Fruit fly (Drosophila melanogaster) whole organism, embryonic: ENCODE data around the gene Reg-2.

ENCODE experiments used
- CG1024 ChIP-seq: fragments of 200-800 bp; sonication (Bioruptor generic); IDR thresholded peaks from 2 replicates; pipeline ENCODE4 v1.3.6; 2022; ENCODE audit warnings: missing biosample characterization, missing genetic modification characterization
- CG10543 ChIP-seq: fragments of 200-800 bp; sonication (Bioruptor generic); optimal IDR thresholded peaks from 3 replicates; lab custom pipeline; 2017; ENCODE audit warnings: missing biosample characterization, mild to moderate bottlenecking, missing genetic modification characterization, moderate library complexity
- CG11456 ChIP-seq: fragments of 200-800 bp; sonication (Bioruptor generic); IDR thresholded peaks from 3 replicates; pipeline ENCODE4 v1.3.6; 2022; ENCODE audit warnings: missing biosample characterization, missing genetic modification characterization
- CG11696 ChIP-seq: fragments of 200-800 bp; sonication (Bioruptor generic); IDR thresholded peaks from 2 replicates; pipeline ENCODE4 v1.3.6; 2022; ENCODE audit warnings: missing biosample characterization, missing genetic modification characterization
- CG12236 ChIP-seq: fragments of 200-800 bp; sonication (Bioruptor generic); optimal IDR thresholded peaks from 2 replicates; lab custom pipeline; 2016; ENCODE audit warnings: missing biosample characterization, missing genetic modification characterization
- CG13775 ChIP-seq: fragments of 200-800 bp; sonication (Bioruptor generic); optimal IDR thresholded peaks from 3 replicates; lab custom pipeline; 2017; ENCODE audit warnings: missing biosample characterization, mild to moderate bottlenecking, missing genetic modification characterization
- CG14050 ChIP-seq: fragments of 200-800 bp; sonication (Bioruptor generic); IDR thresholded peaks from 3 replicates; pipeline ENCODE4 v1.3.6; 2022; ENCODE audit warnings: missing biosample characterization, missing genetic modification characterization
- CG14441 ChIP-seq: fragments of 200-800 bp; sonication (Bioruptor generic); IDR thresholded peaks from 2 replicates; pipeline ENCODE4 v1.3.6; 2022; ENCODE audit warnings: missing biosample characterization, missing genetic modification characterization
- CG15011 ChIP-seq: fragments of 200-800 bp; sonication (Bioruptor generic); optimal IDR thresholded peaks from 3 replicates; lab custom pipeline; 2018; ENCODE audit warnings: missing biosample characterization, mild to moderate bottlenecking, missing genetic modification characterization
- CG17612 ChIP-seq: fragments of 200-800 bp; sonication (Bioruptor generic); IDR thresholded peaks from 2 replicates; pipeline ENCODE4 v1.3.6; 2022; ENCODE audit warnings: missing biosample characterization, missing genetic modification characterization
- CG2116 ChIP-seq: fragments of 200-800 bp; sonication (Bioruptor generic); optimal IDR thresholded peaks from 3 replicates; lab custom pipeline; 2018; ENCODE audit warnings: missing biosample characterization, mild to moderate bottlenecking, missing genetic modification characterization
- CG3847 ChIP-seq: fragments of 200-800 bp; sonication (Bioruptor generic); IDR thresholded peaks from 2 replicates; pipeline ENCODE4 v1.3.6; 2022; ENCODE audit warnings: missing biosample characterization, missing genetic modification characterization
- CG4707 ChIP-seq: fragments of 200-800 bp; sonication (Bioruptor generic); optimal IDR thresholded peaks from 2 replicates; lab custom pipeline; 2018; ENCODE audit warnings: missing biosample characterization, mild to moderate bottlenecking, missing genetic modification characterization, moderate library complexity
- CG4854 ChIP-seq: fragments of 200-800 bp; sonication (Bioruptor generic); optimal IDR thresholded peaks from 2 replicates; lab custom pipeline; 2016; ENCODE audit warnings: missing biosample characterization, missing genetic modification characterization, inconsistent platforms
- CG6813 ChIP-seq: fragments of 200-800 bp; sonication (Bioruptor generic); optimal IDR thresholded peaks from 2 replicates; lab custom pipeline; 2017; ENCODE audit warnings: missing biosample characterization, missing genetic modification characterization, mild to moderate bottlenecking, moderate library complexity, missing genetic modification reagents
- CG7271 ChIP-seq: fragments of 200-800 bp; sonication (Bioruptor generic); optimal IDR thresholded peaks from 2 replicates; lab custom pipeline; 2018; ENCODE audit warnings: missing biosample characterization, mild to moderate bottlenecking, missing genetic modification characterization, moderate library complexity
- CG9797 ChIP-seq: fragments of 200-800 bp; sonication (Bioruptor generic); optimal IDR thresholded peaks from 3 replicates; lab custom pipeline; 2018; ENCODE audit warnings: missing biosample characterization, mild to moderate bottlenecking, missing genetic modification characterization
- CHES-1-like ChIP-seq: fragments of 200-800 bp; sonication (Bioruptor generic); optimal IDR thresholded peaks from 2 replicates; lab custom pipeline; 2016; ENCODE audit warnings: missing biosample characterization, missing genetic modification characterization
- Chrac-16 ChIP-seq: fragments of 200-800 bp; sonication (Bioruptor generic); optimal IDR thresholded peaks from 3 replicates; lab custom pipeline; 2016; ENCODE audit warnings: missing biosample characterization, missing genetic modification characterization
- Dfd ChIP-seq, 2 experiments: fragments of >200 bp; optimal IDR thresholded peaks; 2 replicates each; lab custom pipeline; 2017; ENCODE audit warnings: missing biosample characterization in 2 of 2, missing genetic modification characterization in 2 of 2
- Lhr ChIP-seq: fragments of 200-800 bp; sonication (Bioruptor generic); optimal IDR thresholded peaks from 3 replicates; lab custom pipeline; 2017; ENCODE audit warnings: mild to moderate bottlenecking, missing biosample characterization, missing genetic modification reagents, missing genetic modification characterization
- Max ChIP-seq: fragments of 200-800 bp; sonication (Bioruptor generic); optimal IDR thresholded peaks from 2 replicates; lab custom pipeline; 2016; ENCODE audit warnings: missing biosample characterization, mild to moderate bottlenecking, missing genetic modification characterization
- Nf-YA ChIP-seq: fragments of 200-800 bp; sonication (Bioruptor generic); IDR thresholded peaks from 2 replicates; pipeline ENCODE4 v1.3.6; 2022; ENCODE audit warnings: missing biosample characterization, missing genetic modification characterization
- Rfx ChIP-seq: fragments of 200-800 bp; sonication (Bioruptor generic); IDR thresholded peaks from 2 replicates; pipeline ENCODE4 v1.3.6; 2022; ENCODE audit warnings: missing biosample characterization, missing genetic modification characterization
- Sin3A ChIP-seq: fragments of >200 bp; optimal IDR thresholded peaks from 2 replicates; lab custom pipeline; 2018
- Sox100B ChIP-seq: fragments of 200-800 bp; sonication (Bioruptor generic); optimal IDR thresholded peaks from 3 replicates; lab custom pipeline; 2018; ENCODE audit warnings: missing biosample characterization, mild to moderate bottlenecking, missing genetic modification characterization
- ase ChIP-seq: fragments of 200-800 bp; sonication (Bioruptor generic); IDR thresholded peaks from 3 replicates; pipeline ENCODE4 v1.3.6; 2022; ENCODE audit warnings: missing biosample characterization, missing genetic modification characterization
- bab2 ChIP-seq: fragments of 200-800 bp; sonication (Bioruptor generic); optimal IDR thresholded peaks from 2 replicates; lab custom pipeline; 2016; ENCODE audit warnings: missing biosample characterization, missing genetic modification characterization
- bowl ChIP-seq: fragments of 200-800 bp; sonication (Bioruptor generic); IDR thresholded peaks from 2 replicates; pipeline ENCODE4 v1.3.6; 2022; ENCODE audit warnings: missing biosample characterization, missing genetic modification characterization
- caup ChIP-seq: fragments of 200-800 bp; sonication (Bioruptor generic); optimal IDR thresholded peaks from 3 replicates; lab custom pipeline; 2017; ENCODE audit warnings: missing biosample characterization, mild to moderate bottlenecking, missing genetic modification characterization, moderate library complexity; ENCODE audit not compliant: severe bottlenecking
- chif ChIP-seq, 2 experiments: fragments of 200-800 bp; sonication (Bioruptor generic); optimal IDR thresholded peaks; 3 replicates each; lab custom pipeline; 2016; ENCODE audit warnings: missing biosample characterization in 2 of 2, missing genetic modification characterization in 2 of 2
- chm ChIP-seq: fragments of 200-800 bp; sonication (Bioruptor generic); IDR thresholded peaks from 2 replicates; pipeline ENCODE4 v1.3.6; 2022; ENCODE audit warnings: missing biosample characterization, missing genetic modification characterization
- chn ChIP-seq: fragments of 200-800 bp; sonication (Bioruptor generic); optimal IDR thresholded peaks from 2 replicates; lab custom pipeline; 2016; ENCODE audit warnings: missing biosample characterization, missing genetic modification characterization
- dati ChIP-seq: fragments of 200-800 bp; sonication (Bioruptor generic); IDR thresholded peaks from 2 replicates; pipeline ENCODE4 v1.3.6; 2022; ENCODE audit warnings: missing biosample characterization, missing genetic modification characterization
- dmrt99B ChIP-seq: fragments of 200-800 bp; sonication (Bioruptor generic); optimal IDR thresholded peaks from 2 replicates; lab custom pipeline; 2018; ENCODE audit warnings: missing biosample characterization, mild to moderate bottlenecking, missing genetic modification characterization, moderate library complexity
- dysf ChIP-seq: fragments of 200-800 bp; sonication (Bioruptor generic); IDR thresholded peaks from 3 replicates; pipeline ENCODE4 v1.3.6; 2022; ENCODE audit warnings: missing biosample characterization, missing genetic modification characterization
- ewg ChIP-seq: fragments of 200-800 bp; sonication (Bioruptor generic); optimal IDR thresholded peaks from 3 replicates; lab custom pipeline; 2017; ENCODE audit warnings: mild to moderate bottlenecking, missing biosample characterization, missing genetic modification reagents, missing genetic modification characterization
- gcm2 ChIP-seq: fragments of 200-800 bp; sonication (Bioruptor generic); optimal IDR thresholded peaks from 2 replicates; lab custom pipeline; 2016; ENCODE audit warnings: missing biosample characterization, missing genetic modification characterization
- prd ChIP-seq, 3 experiments: fragments of >200 bp in 2 of 3; fragments of 200-800 bp in 1 of 3; sonication (Bioruptor generic) in 1 of 3; optimal IDR thresholded peaks in 2 of 3; IDR thresholded peaks in 1 of 3; 2 replicates in 2 of 3; 3 replicates in 1 of 3; pipeline versions ENCODE4 v1.3.6 to Lab custom; 2017 to 2022; ENCODE audit warnings: missing biosample characterization in 1 of 3, missing genetic modification characterization in 1 of 3
- psq ChIP-seq: fragments of 200-800 bp; sonication (Bioruptor generic); optimal IDR thresholded peaks from 2 replicates; lab custom pipeline; 2017; ENCODE audit warnings: missing biosample characterization, missing genetic modification characterization
- pum ChIP-seq: fragments of 200-800 bp; sonication (Bioruptor generic); optimal IDR thresholded peaks from 2 replicates; lab custom pipeline; 2016; ENCODE audit warnings: missing biosample characterization, missing genetic modification characterization
- scrt ChIP-seq: fragments of 200-800 bp; sonication (Bioruptor generic); optimal IDR thresholded peaks from 2 replicates; lab custom pipeline; 2018; ENCODE audit warnings: missing biosample characterization, mild to moderate bottlenecking, missing genetic modification characterization, moderate library complexity
- seq ChIP-seq: fragments of 200-800 bp; sonication (Bioruptor generic); IDR thresholded peaks from 2 replicates; pipeline ENCODE4 v1.3.6; 2022; ENCODE audit warnings: missing biosample characterization, missing genetic modification characterization
- sisA ChIP-seq: fragments of 200-800 bp; sonication (Bioruptor generic); IDR thresholded peaks from 2 replicates; pipeline ENCODE4 v1.3.6; 2022; ENCODE audit warnings: missing biosample characterization, missing genetic modification characterization
- slbo ChIP-seq: fragments of 200-800 bp; sonication (Bioruptor generic); IDR thresholded peaks from 2 replicates; pipeline ENCODE4 v1.3.6; 2022; ENCODE audit warnings: missing biosample characterization, missing genetic modification characterization
- sna ChIP-seq: fragments of 200-800 bp; sonication (Bioruptor generic); IDR thresholded peaks from 2 replicates; pipeline ENCODE4 v1.3.6; 2022; ENCODE audit warnings: missing biosample characterization, missing genetic modification characterization; ENCODE audit not compliant: partially characterized antibody
- sr ChIP-seq: fragments of 200-800 bp; sonication (Bioruptor generic); IDR thresholded peaks from 3 replicates; pipeline ENCODE4 v1.3.6; 2022; ENCODE audit warnings: missing biosample characterization, missing genetic modification characterization
- trh ChIP-seq: fragments of 200-800 bp; sonication (Bioruptor generic); optimal IDR thresholded peaks from 2 replicates; lab custom pipeline; 2016; ENCODE audit warnings: missing biosample characterization, missing genetic modification characterization
- wor ChIP-seq: fragments of 200-800 bp; sonication (Bioruptor generic); IDR thresholded peaks from 2 replicates; pipeline ENCODE4 v1.3.6; 2022; ENCODE audit warnings: missing biosample characterization, missing genetic modification characterization
- zfh1 ChIP-seq: fragments of 200-800 bp; sonication (Bioruptor generic); IDR thresholded peaks from 3 replicates; pipeline ENCODE4 v1.3.6; 2022; ENCODE audit warnings: missing biosample characterization, missing genetic modification characterization

Gene Reg-2

dm6 chr3L:644111-644718, 37.8 kb upstream of the Reg-2 start:
- TF ChIP-seq CG13775 (peak; percentile 70), CG10543 (GFP tag; lab: Kevin White, UChicago) (peak; percentile 54), scrt (GFP tag; lab: Kevin White, UChicago) (peak; percentile 66), CG11696 (GFP tag; lab: Robert Waterston, UW) (peak; percentile 71), CG7271 (tag; lab: Kevin White, UChicago) (peak; percentile 55), psq (GFP tag; lab: Kevin White, UChicago) (peak; percentile 65), Nf-YA (GFP tag; lab: Robert Waterston, UW) (peak; percentile 59; the same call in 1 of the 2 replicates), chm (peak; percentile 86), wor (GFP tag; lab: Robert Waterston, UW) (peak; percentile 85), prd (optimal IDR thresholded peaks at IDR 0.05; lab: Kevin White, UChicago) (no peak), prd (GFP tag; IDR thresholded peaks at IDR 0.05; lab: Robert Waterston, UW) (peak; percentile 92), slbo (GFP tag; lab: Robert Waterston, UW) (peak; percentile 83), Lhr (GFP tag; lab: Kevin White, UChicago) (peak; percentile 76), CG6813 (GFP tag; lab: Kevin White, UChicago) (peak; percentile 77), CG17612 (GFP tag; lab: Robert Waterston, UW) (peak; percentile 51; the same call in 1 of the 2 replicates), Chrac-16 (peak; percentile 83), Max (GFP tag; lab: Kevin White, UChicago) (peak; percentile 74), dmrt99B (tag; lab: Kevin White, UChicago) (peak; percentile 94), seq (GFP tag; lab: Robert Waterston, UW) (peak; percentile 65; the same call in 1 of the 2 replicates), Dfd (GFP tag; optimal IDR thresholded peaks at IDR 0.05; lab: Kevin White, UChicago) (no peak), pum (GFP tag; lab: Kevin White, UChicago) (peak; percentile 92), CG14050 (GFP tag; lab: Robert Waterston, UW) (peak; percentile 83), ase (GFP tag; lab: Robert Waterston, UW) (peak; percentile 85), sr (peak; percentile 73; the same call in 2 of the 3 replicates), zfh1 (GFP tag; lab: Robert Waterston, UW) (peak; percentile 93), dysf (peak; percentile 86), CG9797 (GFP tag; lab: Kevin White, UChicago) (no peak), CG4854 (GFP tag; lab: Kevin White, UChicago) (peak; percentile 69), dati (GFP tag; lab: Robert Waterston, UW) (peak; percentile 88), CG12236 (peak; percentile 77), chif (GFP tag; optimal IDR thresholded peaks at IDR 0.05; lab: Kevin White, UChicago) (peak; percentile 92 to 94), CG11456 (peak; percentile 79; the same call in 2 of the 3 replicates), bowl (GFP tag; lab: Robert Waterston, UW) (peak; percentile 57), CG3847 (peak; percentile 74), Rfx (peak; percentile 77), CG15011 (peak; percentile 31), CG2116 (GFP tag; lab: Kevin White, UChicago) (peak; percentile 46), sna (GFP tag; lab: Robert Waterston, UW) (no peak), bab2 (peak; percentile 85), Sin3A (no peak), CG4707 (GFP tag; lab: Kevin White, UChicago) (peak; percentile 83), trh (GFP tag; lab: Kevin White, UChicago) (peak; percentile 50), Sox100B (GFP tag; lab: Kevin White, UChicago) (peak; percentile 82), CG1024 (peak; percentile 88), chn (peak; percentile 91), sisA (GFP tag; lab: Robert Waterston, UW) (peak; percentile 94), gcm2 (GFP tag; lab: Kevin White, UChicago) (peak; percentile 84), ewg (peak; percentile 89), CG14441 (GFP tag; lab: Robert Waterston, UW) (peak; percentile 86), CHES-1-like (peak; percentile 73), caup (GFP tag; lab: Kevin White, UChicago) (peak; percentile 61)
